Fruit fly (Drosophila melanogaster) whole organism, embryonic: Measurements from ENCODE around the gene CG14427.

Experiments used
- Ada2b ChIP-seq: fragments of 200-800 bp; sonication (Bioruptor generic); IDR thresholded peaks from 2 replicates; pipeline ENCODE4 v1.3.6; 2022; ENCODE audit warnings: missing biosample characterization, missing genetic modification characterization
- BEAF-32 ChIP-seq: fragments of 200-800 bp; sonication (Bioruptor generic); optimal IDR thresholded peaks from 3 replicates; lab custom pipeline; 2017; ENCODE audit warnings: missing biosample characterization, missing genetic modification characterization, mild to moderate bottlenecking, moderate library complexity, missing genetic modification reagents
- Blimp-1 ChIP-seq: fragments of 200-800 bp; sonication (Bioruptor generic); optimal IDR thresholded peaks from 3 replicates; lab custom pipeline; 2018; ENCODE audit warnings: missing biosample characterization, missing genetic modification characterization, mild to moderate bottlenecking, moderate library complexity, missing genetic modification reagents
- CG1024 ChIP-seq: fragments of 200-800 bp; sonication (Bioruptor generic); IDR thresholded peaks from 2 replicates; pipeline ENCODE4 v1.3.6; 2022; ENCODE audit warnings: missing biosample characterization, missing genetic modification characterization
- CG11093 ChIP-seq: fragments of 200-800 bp; sonication (Bioruptor generic); IDR thresholded peaks from 3 replicates; pipeline ENCODE4 v1.3.6; 2022; ENCODE audit warnings: missing biosample characterization, missing genetic modification characterization
- CG11456 ChIP-seq: fragments of 200-800 bp; sonication (Bioruptor generic); IDR thresholded peaks from 3 replicates; pipeline ENCODE4 v1.3.6; 2022; ENCODE audit warnings: missing biosample characterization, missing genetic modification characterization
- CG11696 ChIP-seq: fragments of 200-800 bp; sonication (Bioruptor generic); IDR thresholded peaks from 2 replicates; pipeline ENCODE4 v1.3.6; 2022; ENCODE audit warnings: missing biosample characterization, missing genetic modification characterization
- CG17328 ChIP-seq: fragments of 200-800 bp; sonication (Bioruptor generic); IDR thresholded peaks from 2 replicates; pipeline ENCODE4 v1.3.6; 2022; ENCODE audit warnings: missing biosample characterization, missing genetic modification characterization
- CG1832 ChIP-seq: fragments of 200-800 bp; sonication (Bioruptor generic); optimal IDR thresholded peaks from 2 replicates; lab custom pipeline; 2017; ENCODE audit warnings: missing biosample characterization, mild to moderate bottlenecking, missing genetic modification characterization, inconsistent platforms
- CG18476 ChIP-seq: fragments of 200-800 bp; sonication (Bioruptor generic); optimal IDR thresholded peaks from 2 replicates; lab custom pipeline; 2016; ENCODE audit warnings: missing biosample characterization, mild to moderate bottlenecking, missing genetic modification characterization
- CG18599 ChIP-seq: fragments of 200-800 bp; sonication (Bioruptor generic); optimal IDR thresholded peaks from 3 replicates; lab custom pipeline; 2017; ENCODE audit warnings: missing biosample characterization, missing genetic modification characterization, mild to moderate bottlenecking, moderate library complexity, missing genetic modification reagents
- CG18619 ChIP-seq: fragments of 200-800 bp; sonication (Bioruptor generic); optimal IDR thresholded peaks from 3 replicates; lab custom pipeline; 2017; ENCODE audit warnings: missing biosample characterization, mild to moderate bottlenecking, missing genetic modification characterization
- CG2116 ChIP-seq: fragments of 200-800 bp; sonication (Bioruptor generic); optimal IDR thresholded peaks from 3 replicates; lab custom pipeline; 2018; ENCODE audit warnings: missing biosample characterization, mild to moderate bottlenecking, missing genetic modification characterization
- CG2199 ChIP-seq: fragments of 200-800 bp; sonication (Bioruptor generic); IDR thresholded peaks from 3 replicates; pipeline ENCODE4 v1.3.6; 2022; ENCODE audit warnings: missing biosample characterization, missing genetic modification characterization
- CG30403 ChIP-seq: fragments of 200-800 bp; sonication (Bioruptor generic); optimal IDR thresholded peaks from 3 replicates; lab custom pipeline; 2016; ENCODE audit warnings: missing biosample characterization, missing genetic modification characterization
- CG6813 ChIP-seq: fragments of 200-800 bp; sonication (Bioruptor generic); optimal IDR thresholded peaks from 2 replicates; lab custom pipeline; 2017; ENCODE audit warnings: missing biosample characterization, missing genetic modification characterization, mild to moderate bottlenecking, moderate library complexity, missing genetic modification reagents
- CG8924 ChIP-seq: fragments of 200-800 bp; optimal IDR thresholded peaks from 3 replicates; lab custom pipeline; 2019; ENCODE audit warnings: missing biosample characterization, mild to moderate bottlenecking, missing genetic modification characterization, moderate library complexity
- CG9932 ChIP-seq: fragments of 200-800 bp; sonication (Bioruptor generic); IDR thresholded peaks from 2 replicates; pipeline ENCODE4 v1.3.6; 2022; ENCODE audit warnings: missing biosample characterization, missing genetic modification characterization
- CoRest ChIP-seq: fragments of 200-800 bp; sonication (Bioruptor generic); optimal IDR thresholded peaks from 3 replicates; lab custom pipeline; 2018; ENCODE audit warnings: missing biosample characterization, mild to moderate bottlenecking, missing genetic modification characterization, moderate library complexity
- Dek ChIP-seq: fragments of 200-800 bp; sonication (Bioruptor generic); optimal IDR thresholded peaks from 3 replicates; lab custom pipeline; 2019; ENCODE audit warnings: missing biosample characterization, mild to moderate bottlenecking, missing genetic modification characterization, moderate library complexity
- Dfd ChIP-seq, 2 experiments: fragments of >200 bp; optimal IDR thresholded peaks; 2 replicates each; lab custom pipeline; 2017; ENCODE audit warnings: missing biosample characterization in 2 of 2, missing genetic modification characterization in 2 of 2
- Dll ChIP-seq: fragments of 200-800 bp; sonication (Bioruptor generic); IDR thresholded peaks from 4 replicates; pipeline ENCODE4 v1.3.6; 2022; ENCODE audit warnings: missing biosample characterization, missing genetic modification characterization; ENCODE audit not compliant: partially characterized antibody
- Doc2 ChIP-seq: fragments of 200-800 bp; sonication (Bioruptor generic); IDR thresholded peaks from 2 replicates; pipeline ENCODE4 v1.3.6; 2022; ENCODE audit warnings: missing biosample characterization, missing genetic modification characterization
- Ets65A ChIP-seq: fragments of 200-800 bp; sonication (Bioruptor generic); peaks from one replicate; lab custom pipeline; 2016; ENCODE audit warnings: missing biosample characterization, missing genetic modification characterization
- Fer2 ChIP-seq: fragments of 200-800 bp; sonication (Bioruptor generic); optimal IDR thresholded peaks from 2 replicates; lab custom pipeline; 2018; ENCODE audit warnings: missing biosample characterization, mild to moderate bottlenecking, missing genetic modification characterization, moderate library complexity
- H2.0 ChIP-seq: fragments of 200-800 bp; sonication (Bioruptor generic); IDR thresholded peaks from 2 replicates; pipeline ENCODE4 v1.3.6; 2022; ENCODE audit warnings: missing biosample characterization, missing genetic modification characterization
- HLH3B ChIP-seq: fragments of 200-800 bp; sonication (Bioruptor generic); IDR thresholded peaks from 2 replicates; pipeline ENCODE4 v1.3.6; 2022; ENCODE audit warnings: missing biosample characterization, missing genetic modification characterization
- Hand ChIP-seq: fragments of 200-800 bp; sonication (Bioruptor generic); optimal IDR thresholded peaks from 2 replicates; lab custom pipeline; 2017; ENCODE audit warnings: mild to moderate bottlenecking, missing biosample characterization, missing genetic modification reagents, missing genetic modification characterization
- HmgD ChIP-seq: fragments of 200-800 bp; sonication (Bioruptor generic); optimal IDR thresholded peaks from 3 replicates; lab custom pipeline; 2016; ENCODE audit warnings: missing biosample characterization, missing genetic modification characterization
- Hmr ChIP-seq: fragments of 200-800 bp; sonication (Bioruptor generic); optimal IDR thresholded peaks from 3 replicates; lab custom pipeline; 2017; ENCODE audit warnings: mild to moderate bottlenecking, missing biosample characterization, missing genetic modification reagents, missing genetic modification characterization
- Lim3 ChIP-seq: fragments of 200-800 bp; sonication (Bioruptor generic); IDR thresholded peaks from 2 replicates; pipeline ENCODE4 v1.3.6; 2022; ENCODE audit warnings: missing biosample characterization, missing genetic modification characterization
- Spps ChIP-seq: fragments of 200-800 bp; sonication (Bioruptor generic); optimal IDR thresholded peaks from 2 replicates; lab custom pipeline; 2018; ENCODE audit warnings: missing biosample characterization, mild to moderate bottlenecking, missing genetic modification characterization
- Sry-β ChIP-seq: fragments of 200-800 bp; sonication (Bioruptor generic); optimal IDR thresholded peaks from 2 replicates; lab custom pipeline; 2018; ENCODE audit warnings: missing biosample characterization, mild to moderate bottlenecking, missing genetic modification characterization, moderate library complexity
- Vsx1 ChIP-seq: fragments of 200-800 bp; sonication (Bioruptor generic); optimal IDR thresholded peaks from 2 replicates; lab custom pipeline; 2017; ENCODE audit warnings: missing biosample characterization, mild to moderate bottlenecking, missing genetic modification characterization, missing genetic modification reagents
- Xrp1 ChIP-seq: fragments of 200-800 bp; sonication (Bioruptor generic); IDR thresholded peaks from 2 replicates; pipeline ENCODE4 v1.3.6; 2022; ENCODE audit warnings: missing biosample characterization, missing genetic modification characterization
- cato ChIP-seq: fragments of 200-800 bp; sonication (Bioruptor generic); optimal IDR thresholded peaks from 2 replicates; lab custom pipeline; 2016; ENCODE audit warnings: missing biosample characterization, missing genetic modification characterization, borderline replicate concordance
- chm ChIP-seq: fragments of 200-800 bp; sonication (Bioruptor generic); IDR thresholded peaks from 2 replicates; pipeline ENCODE4 v1.3.6; 2022; ENCODE audit warnings: missing biosample characterization, missing genetic modification characterization
- dan ChIP-seq: fragments of 200-800 bp; sonication (Bioruptor generic); IDR thresholded peaks from 2 replicates; pipeline ENCODE4 v1.3.6; 2022; ENCODE audit warnings: missing biosample characterization, missing genetic modification characterization
- disco-r ChIP-seq: fragments of 200-800 bp; sonication (Bioruptor generic); optimal IDR thresholded peaks from 2 replicates; lab custom pipeline; 2016; ENCODE audit warnings: missing biosample characterization, missing genetic modification characterization
- esg ChIP-seq: fragments of 200-800 bp; sonication (Bioruptor generic); conservative IDR thresholded peaks from 2 replicates; pipeline ENCODE4 v1.3.6; 2022; ENCODE audit warnings: missing biosample characterization, missing genetic modification characterization
- fd3F ChIP-seq: fragments of 200-800 bp; sonication (Bioruptor generic); optimal IDR thresholded peaks from 2 replicates; lab custom pipeline; 2018; ENCODE audit warnings: missing biosample characterization, mild to moderate bottlenecking, missing genetic modification characterization, moderate library complexity
- fd96Cb ChIP-seq: fragments of 200-800 bp; sonication (Bioruptor generic); optimal IDR thresholded peaks from 2 replicates; lab custom pipeline; 2018; ENCODE audit warnings: missing biosample characterization, mild to moderate bottlenecking, missing genetic modification characterization, moderate library complexity
- ftz-f1 ChIP-seq: fragments of 200-800 bp; sonication (Bioruptor generic); optimal IDR thresholded peaks from 2 replicates; lab custom pipeline; 2016; ENCODE audit warnings: missing biosample characterization, missing genetic modification characterization
- gcm2 ChIP-seq: fragments of 200-800 bp; sonication (Bioruptor generic); optimal IDR thresholded peaks from 2 replicates; lab custom pipeline; 2016; ENCODE audit warnings: missing biosample characterization, missing genetic modification characterization
- kah ChIP-seq: fragments of 200-800 bp; sonication (Bioruptor generic); optimal IDR thresholded peaks from 2 replicates; lab custom pipeline; 2018; ENCODE audit warnings: missing biosample characterization, mild to moderate bottlenecking, missing genetic modification characterization
- kni ChIP-seq: fragments of 200-800 bp; sonication (Bioruptor generic); optimal IDR thresholded peaks from 3 replicates; lab custom pipeline; 2017; ENCODE audit warnings: mild to moderate bottlenecking, missing biosample characterization, missing genetic modification reagents, missing genetic modification characterization
- otp ChIP-seq: fragments of 200-800 bp; sonication (Bioruptor generic); IDR thresholded peaks from 3 replicates; pipeline ENCODE4, ENCODE4 v1.3.6; 2022; ENCODE audit warnings: missing biosample characterization, missing genetic modification characterization
- pnt ChIP-seq: fragments of 200-800 bp; sonication (Bioruptor generic); optimal IDR thresholded peaks from 3 replicates; lab custom pipeline; 2016; ENCODE audit warnings: missing biosample characterization, missing genetic modification characterization
- so ChIP-seq: fragments of 200-800 bp; sonication (Bioruptor generic); IDR thresholded peaks from 3 replicates; pipeline ENCODE4 v1.3.6; 2022; ENCODE audit warnings: missing biosample characterization, missing genetic modification characterization

Gene CG14427

DNA sequence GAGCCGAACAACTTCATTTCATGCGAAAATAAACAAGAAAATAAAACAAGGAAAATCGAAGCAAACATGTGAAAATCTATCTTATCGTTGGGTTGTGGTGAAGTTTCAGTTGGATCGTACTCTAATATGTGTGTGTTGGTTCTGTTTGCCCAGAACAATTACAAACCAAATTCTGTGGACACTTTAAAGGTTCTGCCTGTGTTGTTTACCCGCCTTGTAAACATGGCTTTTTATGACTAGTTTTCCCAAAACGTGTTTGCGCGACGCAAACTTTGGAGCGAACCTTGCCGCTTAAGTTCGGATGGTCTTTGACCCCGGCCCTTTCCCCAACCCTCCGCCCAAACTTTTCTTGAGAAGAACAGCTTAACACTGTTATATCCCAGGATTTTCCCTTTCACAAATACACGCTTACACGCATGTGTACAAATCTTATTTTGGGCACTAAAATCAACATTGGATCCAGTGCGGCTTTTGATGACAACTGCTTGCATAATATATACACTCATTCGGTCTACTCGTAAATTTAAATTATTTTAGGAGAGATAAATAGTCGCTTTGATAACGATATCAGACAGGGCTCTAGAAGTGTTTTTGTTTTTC, 36.2 kb upstream of the CG14427 start (continued):
- TF ChIP-seq HLH3B (GFP tag; lab: Robert Waterston, UW) (peak; percentile 65; the same call in 1 of the 2 replicates), CG8924 (peak; percentile 83), Vsx1 (peak; percentile 93), CG30403 (GFP tag; lab: Kevin White, UChicago) (peak; percentile 37), Fer2 (tag; lab: Kevin White, UChicago) (peak; percentile 52), BEAF-32 (GFP tag; lab: Kevin White, UChicago) (peak; percentile 1), esg (GFP tag; lab: Robert Waterston, UW) (no peak), CG6813 (peak; percentile 96), CG18476 (GFP tag; lab: Kevin White, UChicago) (peak; percentile 82), otp (GFP tag; lab: Robert Waterston, UW) (peak; percentile 95), CG9932 (0 out of 2 replicates have a peak, but pooled peaks have one; percentile 5), Dek (tag; lab: Kevin White, UChicago) (peak; percentile 43), Xrp1 (GFP tag; lab: Robert Waterston, UW) (peak; percentile 92), CG18619 (peak; percentile 82), fd96Cb (tag; lab: Kevin White, UChicago) (peak; percentile 56), Ets65A (GFP tag; lab: Kevin White, UChicago) (peak; percentile 65), dan (GFP tag; lab: Robert Waterston, UW) (no peak), CG17328 (peak; percentile 74), CG1832 (GFP tag; lab: Kevin White, UChicago) (no peak), cato (GFP tag; lab: Kevin White, UChicago) (peak; percentile 51), Ada2b (GFP tag; lab: Robert Waterston, UW) (no peak), Doc2 (GFP tag; lab: Robert Waterston, UW) (no peak), Spps (tag; lab: Kevin White, UChicago) (peak; percentile 86), Dfd (GFP tag; optimal IDR thresholded peaks at IDR 0.05; lab: Kevin White, UChicago) (no peak), disco-r (GFP tag; lab: Kevin White, UChicago) (peak; percentile 81), H2.0 (GFP tag; lab: Robert Waterston, UW) (peak; percentile 44; the same call in 1 of the 2 replicates), Hmr (GFP tag; lab: Kevin White, UChicago) (peak; percentile 87), HmgD (GFP tag; lab: Kevin White, UChicago) (peak; percentile 64), pnt (GFP tag; lab: Kevin White, UChicago) (peak; percentile 75), Blimp-1 (GFP tag; lab: Kevin White, UChicago) (peak; percentile 87), Lim3 (GFP tag; lab: Robert Waterston, UW) (no peak), CG11696 (peak; percentile 44; the same call in 1 of the 2 replicates), kah (GFP tag; lab: Kevin White, UChicago) (peak; percentile 45), CoRest (tag; lab: Kevin White, UChicago) (peak; percentile 78), so (GFP tag; lab: Robert Waterston, UW) (peak; percentile 77; the same call in 2 of the 3 replicates), ftz-f1 (GFP tag; lab: Kevin White, UChicago) (no peak), CG2116 (GFP tag; lab: Kevin White, UChicago) (peak; percentile 72), Sry-β (peak; percentile 63), CG11093 (GFP tag; lab: Robert Waterston, UW) (peak; percentile 72; the same call in 1 of the 3 replicates), fd3F (GFP tag; lab: Kevin White, UChicago) (peak; percentile 51), CG2199 (GFP tag; lab: Robert Waterston, UW) (peak; percentile 67; the same call in 1 of the 3 replicates), CG18599 (GFP tag; lab: Kevin White, UChicago) (peak; percentile 85), CG11456 (GFP tag; lab: Robert Waterston, UW) (peak; percentile 81), chm (GFP tag; lab: Robert Waterston, UW) (peak; percentile 96; the same call in 1 of the 2 replicates), Dll (GFP tag; lab: Robert Waterston, UW) (no peak), CG1024 (GFP tag; lab: Robert Waterston, UW) (peak; percentile 75), kni (GFP tag; lab: Kevin White, UChicago) (peak; percentile 99), gcm2 (peak; percentile 71), Hand (no peak)
